Fruit fly (Drosophila melanogaster) whole organism, prepupa: ENCODE data around the gene CG9168.

Source experiments
- Blimp-1 ChIP-seq: fragments of 200-800 bp; sonication (Bioruptor generic); optimal IDR thresholded peaks from 3 replicates; lab custom pipeline; 2017; ENCODE audit warnings: missing biosample characterization, missing genetic modification characterization, mild to moderate bottlenecking, moderate library complexity, missing genetic modification reagents
- CG10669 ChIP-seq: fragments of 200-800 bp; sonication (Bioruptor generic); optimal IDR thresholded peaks from 3 replicates; lab custom pipeline; 2018; ENCODE audit warnings: missing biosample characterization, mild to moderate bottlenecking, missing genetic modification characterization, moderate library complexity
- CG11294 ChIP-seq: fragments of 200-800 bp; sonication (Bioruptor generic); IDR thresholded peaks from 2 replicates; pipeline ENCODE4 v1.3.6; 2022; ENCODE audit warnings: missing biosample characterization, missing genetic modification characterization
- CG11762 ChIP-seq: fragments of 200-800 bp; sonication (Bioruptor generic); optimal IDR thresholded peaks from 3 replicates; lab custom pipeline; 2016; ENCODE audit warnings: missing biosample characterization, missing genetic modification characterization; ENCODE audit not compliant: insufficient read depth
- CG11902 ChIP-seq: fragments of 200-800 bp; sonication (Bioruptor generic); optimal IDR thresholded peaks from 3 replicates; lab custom pipeline; 2016; ENCODE audit warnings: missing biosample characterization, missing genetic modification characterization
- CG15336 ChIP-seq: fragments of 200-800 bp; sonication (Bioruptor generic); IDR thresholded peaks from 2 replicates; pipeline ENCODE4 v1.3.6; 2022; ENCODE audit warnings: missing biosample characterization, missing genetic modification characterization
- CG1621 ChIP-seq: fragments of 200-800 bp; sonication (Bioruptor generic); optimal IDR thresholded peaks from 3 replicates; lab custom pipeline; 2018; ENCODE audit warnings: missing biosample characterization, mild to moderate bottlenecking, missing genetic modification characterization
- CG16779 ChIP-seq: fragments of 200-800 bp; sonication (Bioruptor generic); optimal IDR thresholded peaks from 3 replicates; lab custom pipeline; 2017; ENCODE audit warnings: missing biosample characterization, mild to moderate bottlenecking, missing genetic modification characterization
- CG32006 ChIP-seq: fragments of 200-800 bp; sonication (Bioruptor generic); optimal IDR thresholded peaks from 3 replicates; lab custom pipeline; 2017; ENCODE audit warnings: missing biosample characterization, mild to moderate bottlenecking, missing genetic modification characterization
- CG34406 ChIP-seq: fragments of 200-800 bp; sonication (Bioruptor generic); optimal IDR thresholded peaks from 3 replicates; lab custom pipeline; 2016; ENCODE audit warnings: missing biosample characterization, missing genetic modification characterization
- CG3919 ChIP-seq: fragments of 200-800 bp; sonication (Bioruptor generic); optimal IDR thresholded peaks from 3 replicates; lab custom pipeline; 2016; ENCODE audit warnings: missing biosample characterization, missing genetic modification characterization
- CG6792 ChIP-seq: fragments of 200-800 bp; sonication (Bioruptor generic); optimal IDR thresholded peaks from 3 replicates; lab custom pipeline; 2016; ENCODE audit warnings: missing biosample characterization, missing genetic modification characterization
- CG6808 ChIP-seq: fragments of 200-800 bp; sonication (Bioruptor generic); optimal IDR thresholded peaks from 3 replicates; lab custom pipeline; 2017; ENCODE audit warnings: missing biosample characterization, missing genetic modification characterization, mild to moderate bottlenecking, moderate library complexity, missing genetic modification reagents
- CG6854 ChIP-seq: fragments of 200-800 bp; sonication (Bioruptor generic); optimal IDR thresholded peaks from 2 replicates; lab custom pipeline; 2017; ENCODE audit warnings: missing biosample characterization, mild to moderate bottlenecking, missing genetic modification characterization
- CG7368 ChIP-seq: fragments of 200-800 bp; sonication (Bioruptor generic); optimal IDR thresholded peaks from 3 replicates; lab custom pipeline; 2016; ENCODE audit warnings: missing biosample characterization, missing genetic modification characterization
- CG8119 ChIP-seq: fragments of 200-800 bp; sonication (Bioruptor generic); IDR thresholded peaks from 3 replicates; pipeline ENCODE4 v1.3.6; 2022; ENCODE audit warnings: missing biosample characterization, missing genetic modification characterization
- CG8319 ChIP-seq: fragments of 200-800 bp; sonication (Bioruptor generic); optimal IDR thresholded peaks from 3 replicates; lab custom pipeline; 2016; ENCODE audit warnings: missing biosample characterization, missing genetic modification characterization
- CG8632 ChIP-seq: fragments of 200-800 bp; sonication (Bioruptor generic); optimal IDR thresholded peaks from 3 replicates; lab custom pipeline; 2016; ENCODE audit warnings: missing biosample characterization, missing genetic modification characterization
- CG9139 ChIP-seq: fragments of 200-800 bp; sonication (Bioruptor generic); optimal IDR thresholded peaks from 3 replicates; lab custom pipeline; 2017; ENCODE audit warnings: missing biosample characterization, mild to moderate bottlenecking, missing genetic modification characterization
- Eip75B ChIP-seq: fragments of 200-800 bp; sonication (Bioruptor generic); optimal IDR thresholded peaks from 3 replicates; lab custom pipeline; 2016; ENCODE audit warnings: missing biosample characterization, missing genetic modification characterization
- Eip78C ChIP-seq: fragments of 200-800 bp; sonication (Bioruptor generic); peaks from one replicate; lab custom pipeline; 2016; ENCODE audit warnings: missing biosample characterization, missing genetic modification characterization
- Ets21C ChIP-seq: fragments of 200-800 bp; sonication (Bioruptor generic); optimal IDR thresholded peaks from 3 replicates; lab custom pipeline; 2016; ENCODE audit warnings: missing biosample characterization, missing genetic modification characterization
- Gug ChIP-seq: fragments of 200-800 bp; sonication (Bioruptor generic); IDR thresholded peaks from 2 replicates; pipeline ENCODE4 v1.3.6; 2022; ENCODE audit warnings: missing biosample characterization, missing genetic modification characterization
- Hr39 ChIP-seq: fragments of 200-800 bp; sonication (Bioruptor generic); optimal IDR thresholded peaks from 2 replicates; lab custom pipeline; 2016; ENCODE audit warnings: missing biosample characterization, missing genetic modification characterization
- Hr4 ChIP-seq: fragments of 200-800 bp; sonication (Bioruptor generic); optimal IDR thresholded peaks from 3 replicates; lab custom pipeline; 2016; ENCODE audit warnings: missing biosample characterization, missing genetic modification characterization
- Lpt ChIP-seq: fragments of 200-800 bp; sonication (Bioruptor generic); optimal IDR thresholded peaks from 3 replicates; lab custom pipeline; 2016; ENCODE audit warnings: missing biosample characterization, missing genetic modification characterization
- OdsH ChIP-seq: fragments of 200-800 bp; sonication (Bioruptor generic); optimal IDR thresholded peaks from 3 replicates; lab custom pipeline; 2016; ENCODE audit warnings: missing biosample characterization, missing genetic modification characterization
- Smox ChIP-seq: fragments of 200-800 bp; sonication (Bioruptor generic); optimal IDR thresholded peaks from 3 replicates; lab custom pipeline; 2016; ENCODE audit warnings: missing biosample characterization, missing genetic modification characterization
- Sox102F ChIP-seq: fragments of 200-800 bp; sonication (Bioruptor generic); optimal IDR thresholded peaks from 2 replicates; lab custom pipeline; 2016; ENCODE audit warnings: missing biosample characterization, mild to moderate bottlenecking, missing genetic modification characterization
- Sox14 ChIP-seq: fragments of 200-800 bp; sonication (Bioruptor generic); optimal IDR thresholded peaks from 3 replicates; lab custom pipeline; 2016; ENCODE audit warnings: missing biosample characterization, missing genetic modification characterization
- Sox15 ChIP-seq: fragments of 200-800 bp; sonication (Bioruptor generic); optimal IDR thresholded peaks from 3 replicates; lab custom pipeline; 2016; ENCODE audit warnings: missing biosample characterization, missing genetic modification characterization
- achi ChIP-seq: fragments of 200-800 bp; sonication (Bioruptor generic); optimal IDR thresholded peaks from 3 replicates; lab custom pipeline; 2016; ENCODE audit warnings: missing biosample characterization, missing genetic modification characterization
- acj6 ChIP-seq: fragments of 200-800 bp; sonication (Bioruptor generic); optimal IDR thresholded peaks from 3 replicates; lab custom pipeline; 2016; ENCODE audit warnings: missing biosample characterization, missing genetic modification characterization
- cyc ChIP-seq: fragments of 200-800 bp; sonication (Bioruptor generic); optimal IDR thresholded peaks from 3 replicates; lab custom pipeline; 2016; ENCODE audit warnings: missing biosample characterization, missing genetic modification characterization
- dac ChIP-seq: fragments of 200-800 bp; sonication (Bioruptor generic); optimal IDR thresholded peaks from 2 replicates; lab custom pipeline; 2017; ENCODE audit warnings: missing biosample characterization, mild to moderate bottlenecking, missing genetic modification characterization
- dsx ChIP-seq: fragments of 200-800 bp; optimal IDR thresholded peaks from 3 replicates; lab custom pipeline; 2019; ENCODE audit warnings: missing biosample characterization, mild to moderate bottlenecking, missing genetic modification characterization, moderate library complexity; ENCODE audit not compliant: poor library complexity, severe bottlenecking
- eg ChIP-seq: fragments of 200-800 bp; sonication (Bioruptor generic); IDR thresholded peaks from 3 replicates; pipeline ENCODE4 v1.3.6; 2022; ENCODE audit warnings: missing biosample characterization, missing genetic modification characterization
- fd59A ChIP-seq: fragments of 200-800 bp; sonication (Bioruptor generic); optimal IDR thresholded peaks from 2 replicates; lab custom pipeline; 2017; ENCODE audit warnings: missing biosample characterization, mild to moderate bottlenecking, missing genetic modification characterization, missing genetic modification reagents
- fkh ChIP-seq: fragments of 200-800 bp; sonication (Bioruptor generic); optimal IDR thresholded peaks from 3 replicates; lab custom pipeline; 2017; ENCODE audit warnings: missing biosample characterization, mild to moderate bottlenecking, missing genetic modification characterization, moderate library complexity
- net ChIP-seq: fragments of 200-800 bp; sonication (Bioruptor generic); optimal IDR thresholded peaks from 3 replicates; lab custom pipeline; 2016; ENCODE audit warnings: missing biosample characterization, missing genetic modification characterization
- pdm3 ChIP-seq: fragments of 200-800 bp; sonication (Bioruptor generic); optimal IDR thresholded peaks from 3 replicates; lab custom pipeline; 2016; ENCODE audit warnings: missing biosample characterization, missing genetic modification characterization
- spab ChIP-seq: fragments of 200-800 bp; sonication (Bioruptor generic); optimal IDR thresholded peaks from 2 replicates; lab custom pipeline; 2017; ENCODE audit warnings: missing biosample characterization, mild to moderate bottlenecking, missing genetic modification characterization, missing genetic modification reagents
- ss ChIP-seq, 2 experiments: fragments of 200-800 bp; sonication (Bioruptor generic); optimal IDR thresholded peaks; 2 replicates in 1 of 2; 3 replicates in 1 of 2; lab custom pipeline; 2017 to 2018; ENCODE audit warnings: mild to moderate bottlenecking in 2 of 2, missing biosample characterization in 2 of 2, missing genetic modification characterization in 2 of 2, moderate library complexity in 1 of 2
- svp ChIP-seq: fragments of 200-800 bp; sonication (Bioruptor generic); peaks from one replicate; lab custom pipeline; 2016; ENCODE audit warnings: missing biosample characterization, missing genetic modification characterization
- topi ChIP-seq: fragments of 200-800 bp; sonication (Bioruptor generic); optimal IDR thresholded peaks from 3 replicates; lab custom pipeline; 2016; ENCODE audit warnings: missing biosample characterization, missing genetic modification characterization
- vri ChIP-seq: fragments of 200-800 bp; sonication (Bioruptor generic); optimal IDR thresholded peaks from 3 replicates; lab custom pipeline; 2016; ENCODE audit warnings: missing biosample characterization, mild to moderate bottlenecking, missing genetic modification characterization

CG9168 gene

dm6 chr3L:1380959-1381358 is 29.9 kb upstream of the CG9168 start (continued):
- TF ChIP-seq Gug (GFP tag; lab: Robert Waterston, UW): no peak
- TF ChIP-seq CG6808: peak; percentile 48
- TF ChIP-seq CG6854 (GFP tag; lab: Kevin White, UChicago): no peak
- no peak for TF ChIP-seq CG11294 (GFP tag; lab: Robert Waterston, UW)
- no peak for TF ChIP-seq Ets21C (GFP tag; lab: Kevin White, UChicago)
- no peak for TF ChIP-seq CG7368
- no peak for TF ChIP-seq CG6792

dm6 chr3L:1385683-1386246 is 25.1 kb upstream of the CG9168 start:
- TF ChIP-seq fd59A (GFP tag; lab: Kevin White, UChicago): no peak
- peak in 1 of 2 experiments; percentile 20 for TF ChIP-seq ss (GFP tag; optimal IDR thresholded peaks at IDR 0.05; lab: Kevin White, UChicago)
- no peak for TF ChIP-seq Sox15 (GFP tag; lab: Kevin White, UChicago)
- TF ChIP-seq, all 60 proteins: peak for 1

- TF ChIP-seq dac: no peak
- TF ChIP-seq OdsH: peak; percentile 75
- TF ChIP-seq Sox15 (GFP tag; lab: Kevin White, UChicago): peak; percentile 66
- TF ChIP-seq achi (GFP tag; lab: Kevin White, UChicago): peak; percentile 24
- no peak for TF ChIP-seq CG11762 (GFP tag; lab: Kevin White, UChicago)
- peak; percentile 42 for TF ChIP-seq Blimp-1 (GFP tag; lab: Kevin White, UChicago)
- TF ChIP-seq fd59A (GFP tag; lab: Kevin White, UChicago): peak; percentile 66
- TF ChIP-seq CG34406 (GFP tag; lab: Kevin White, UChicago): peak; percentile 67
- TF ChIP-seq Ets21C (GFP tag; lab: Kevin White, UChicago): peak; percentile 66
- TF ChIP-seq ss (GFP tag; optimal IDR thresholded peaks at IDR 0.05; lab: Kevin White, UChicago): peak in 1 of 2 experiments; percentile 28
- TF ChIP-seq svp: peak; percentile 87
- TF ChIP-seq eg (GFP tag; lab: Robert Waterston, UW): no peak
- TF ChIP-seq CG10669 (GFP tag; lab: Kevin White, UChicago): peak; percentile 24
- TF ChIP-seq pdm3 (GFP tag; lab: Kevin White, UChicago): peak; percentile 71
- peak; percentile 71 for TF ChIP-seq Sox14 (GFP tag; lab: Kevin White, UChicago)
- TF ChIP-seq CG15336 (GFP tag; lab: Robert Waterston, UW): 0 out of 2 replicates have a peak, but pooled peaks have one; percentile 10
- TF ChIP-seq cyc (GFP tag; lab: Kevin White, UChicago): peak; percentile 71
- TF ChIP-seq Eip78C (GFP tag; lab: Kevin White, UChicago): peak; percentile 78
- TF ChIP-seq CG3919 (GFP tag; lab: Kevin White, UChicago): peak; percentile 52
- TF ChIP-seq CG1621 (tag; lab: Kevin White, UChicago): peak; percentile 61
- TF ChIP-seq vri (GFP tag; lab: Kevin White, UChicago): peak; percentile 61
- TF ChIP-seq dsx (GFP tag; lab: Kevin White, UChicago): peak; percentile 24
- TF ChIP-seq CG32006: peak; percentile 27
- TF ChIP-seq acj6 (GFP tag; lab: Kevin White, UChicago): peak; percentile 68
- TF ChIP-seq net (GFP tag; lab: Kevin White, UChicago): peak; percentile 46
- TF ChIP-seq fkh: no peak
- peak; percentile 78 for TF ChIP-seq Smox (GFP tag; lab: Kevin White, UChicago)
- peak; percentile 53 for TF ChIP-seq Eip75B (GFP tag; lab: Kevin White, UChicago)
- TF ChIP-seq Sox102F (GFP tag; lab: Kevin White, UChicago): peak; percentile 81
- TF ChIP-seq Gug (GFP tag; lab: Robert Waterston, UW): no peak
- TF ChIP-seq CG8319: peak; percentile 30
- TF ChIP-seq CG8632 (GFP tag; lab: Kevin White, UChicago): peak; percentile 61
- TF ChIP-seq CG11902 (GFP tag; lab: Kevin White, UChicago): peak; percentile 0
- peak; percentile 86 for TF ChIP-seq Hr39 (GFP tag; lab: Kevin White, UChicago)
- TF ChIP-seq Hr4 (GFP tag; lab: Kevin White, UChicago): peak; percentile 14
- TF ChIP-seq CG8119 (GFP tag; lab: Robert Waterston, UW): no peak
- no peak for TF ChIP-seq Lpt (GFP tag; lab: Kevin White, UChicago)
- peak; percentile 42 for TF ChIP-seq spab (GFP tag; lab: Kevin White, UChicago)
- TF ChIP-seq CG11294 (GFP tag; lab: Robert Waterston, UW): no peak
- no peak for TF ChIP-seq CG9139 (GFP tag; lab: Kevin White, UChicago)
- peak; percentile 69 for TF ChIP-seq CG6792
- peak; percentile 67 for TF ChIP-seq topi
- no peak for TF ChIP-seq CG16779
These were observed 22.8 kb upstream of the CG9168 start for dm6 chr3L:1388094-1388493.
